Fruit fly (Drosophila melanogaster): ENCODE data around the gene eIF4E7.

Gene eIF4E7

DNA sequence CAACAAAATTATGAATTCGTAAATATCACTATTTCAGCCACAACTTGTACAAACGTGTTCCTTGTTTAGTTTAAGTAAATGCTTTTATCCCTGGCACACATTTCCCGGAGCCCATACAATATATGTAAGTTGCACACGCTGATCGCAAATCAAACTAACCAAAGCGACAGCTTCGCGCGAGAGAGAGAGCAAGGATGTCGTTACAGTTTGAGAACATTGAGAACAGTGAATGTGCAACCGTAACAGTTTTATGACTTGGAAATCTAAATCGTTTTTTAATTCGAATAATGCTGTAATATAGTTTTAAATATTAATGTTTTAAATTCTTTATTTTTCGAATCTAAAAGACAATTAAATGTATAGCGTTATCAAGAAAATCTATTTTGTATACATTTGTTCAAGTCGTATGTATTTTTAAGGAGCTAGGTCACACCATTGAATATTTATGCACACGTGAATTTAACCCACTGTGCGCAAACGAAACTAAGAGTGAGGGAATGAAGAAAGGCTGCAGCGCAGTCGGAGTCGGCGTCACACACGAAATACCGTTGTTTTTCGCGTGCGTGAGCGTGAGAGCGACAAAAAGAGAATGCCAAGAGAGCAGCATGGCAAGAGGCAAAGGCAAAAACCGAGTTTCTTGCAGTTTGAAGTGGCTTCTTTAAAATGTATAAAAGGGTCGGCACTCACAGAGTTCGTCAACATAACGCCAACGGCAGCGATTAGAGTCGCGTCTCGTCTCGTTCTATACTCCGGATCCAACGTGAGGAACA, 47.2 kb upstream of the eIF4E7 start, which contains the start of gene CG11382 (continued):
- no peak for TF ChIP-seq CG11902 (GFP tag; optimal IDR thresholded peaks at IDR 0.05)
- TF ChIP-seq topi (GFP tag; optimal IDR thresholded peaks at IDR 0.05) = peak; percentile 28
- TF ChIP-seq CG3032 (tag; optimal IDR thresholded peaks at IDR 0.05) = no peak
- TF ChIP-seq achi (GFP tag; optimal IDR thresholded peaks at IDR 0.05) = no peak
- no peak for TF ChIP-seq CG11294 (GFP tag; IDR thresholded peaks at IDR 0.05)
- no peak for TF ChIP-seq Hr39 (GFP tag; optimal IDR thresholded peaks at IDR 0.05)
- TF ChIP-seq CG3919 (GFP tag; optimal IDR thresholded peaks at IDR 0.05) = peak; percentile 20
- no peak for TF ChIP-seq ss (GFP tag; optimal IDR thresholded peaks at IDR 0.05)
- TF ChIP-seq cyc (GFP tag; optimal IDR thresholded peaks at IDR 0.05) = peak; percentile 7
- TF ChIP-seq Met (GFP tag; optimal IDR thresholded peaks at IDR 0.05) = peak; percentile 39
- TF ChIP-seq lz (GFP tag; optimal IDR thresholded peaks at IDR 0.05) = no peak
- TF ChIP-seq CG4318 (GFP tag; optimal IDR thresholded peaks at IDR 0.05) = no peak
- TF ChIP-seq CG6808 (GFP tag; optimal IDR thresholded peaks at IDR 0.05) = no peak
- TF ChIP-seq CG6792 (GFP tag; optimal IDR thresholded peaks at IDR 0.05) = no peak
- TF ChIP-seq salr (GFP tag; optimal IDR thresholded peaks at IDR 0.05) = no peak
- TF ChIP-seq Blimp-1 (GFP tag; optimal IDR thresholded peaks at IDR 0.05) = peak; percentile 88
- no peak for TF ChIP-seq Ets96B (tag; optimal IDR thresholded peaks at IDR 0.05)
- TF ChIP-seq net (GFP tag; optimal IDR thresholded peaks at IDR 0.05) = no peak

DNA sequence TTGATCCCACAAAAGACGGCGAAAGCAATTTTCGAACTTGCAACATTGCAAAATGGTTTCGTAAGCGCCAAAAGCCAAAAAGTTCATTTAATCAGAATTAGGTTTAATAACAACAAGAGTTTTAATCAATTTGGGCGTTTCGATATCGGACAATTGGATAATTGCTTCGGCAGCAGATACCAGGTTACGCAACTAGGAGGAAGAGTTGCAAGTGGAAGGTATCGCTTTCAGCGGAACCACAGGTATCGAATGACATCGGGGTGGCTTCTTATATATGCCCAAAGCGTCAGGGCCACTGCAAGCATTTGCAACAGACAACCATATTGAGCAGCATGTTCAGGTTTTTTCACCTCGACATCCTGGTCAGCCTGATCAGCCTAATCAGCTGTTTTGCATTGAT, 44.2 kb upstream of the eIF4E7 start, which contains the start of gene CG14624:
CG14624 (plus strand) TSS at position 301 of the 400 bp plus-strand sequence.
- TF ChIP-seq Ets21C (GFP tag; optimal IDR thresholded peaks at IDR 0.05) (no peak), CG6163 (GFP tag; IDR thresholded peaks at IDR 0.05) (no peak), CG6808 (GFP tag; optimal IDR thresholded peaks at IDR 0.05) (no peak), CG3032 (tag; optimal IDR thresholded peaks at IDR 0.05) (no peak), CG8632 (GFP tag; optimal IDR thresholded peaks at IDR 0.05) (no peak), net (GFP tag; optimal IDR thresholded peaks at IDR 0.05) (no peak), Hr4 (GFP tag; optimal IDR thresholded peaks at IDR 0.05) (no peak), CG31627 (GFP tag; optimal IDR thresholded peaks at IDR 0.05) (no peak), Gug (GFP tag; IDR thresholded peaks at IDR 0.05) (no peak), fd59A (GFP tag; optimal IDR thresholded peaks at IDR 0.05) (no peak), Ets96B (tag; optimal IDR thresholded peaks at IDR 0.05) (no peak), CG8119 (GFP tag; IDR thresholded peaks at IDR 0.05) (no peak), CG10669 (GFP tag; optimal IDR thresholded peaks at IDR 0.05) (no peak), Blimp-1 (GFP tag; optimal IDR thresholded peaks at IDR 0.05) (no peak)

DNA sequence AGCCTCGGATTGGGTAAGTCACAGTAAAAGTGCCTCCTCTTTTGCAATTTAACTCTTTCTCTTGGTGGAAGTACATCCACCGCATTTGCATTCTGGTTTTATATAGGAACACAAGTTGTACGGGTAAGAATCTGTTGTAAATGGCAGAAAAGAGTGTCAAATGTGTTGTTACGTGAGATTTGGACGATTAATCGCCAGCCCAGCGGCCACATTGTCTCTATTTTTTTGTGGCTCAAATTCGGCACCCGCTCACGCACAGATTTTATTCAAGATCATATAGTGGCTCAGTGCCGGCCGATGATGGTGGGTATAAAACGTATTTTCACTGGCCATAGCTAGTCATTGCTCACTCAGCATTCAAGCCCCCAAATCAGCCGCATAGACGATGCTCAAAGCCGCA, 41.3 kb upstream of the eIF4E7 start, which contains the start of gene CG11381:
CG11381 (plus strand) TSS at position 301 of the 400 bp plus-strand sequence.
- no peak for TF ChIP-seq Sox15 (GFP tag; optimal IDR thresholded peaks at IDR 0.05)
- TF ChIP-seq CG6792 (GFP tag; optimal IDR thresholded peaks at IDR 0.05) = no peak
- no peak for TF ChIP-seq dsx (GFP tag; optimal IDR thresholded peaks at IDR 0.05; ENCODE audit: poor library complexity, severe bottlenecking)
- no peak for TF ChIP-seq vri (GFP tag; optimal IDR thresholded peaks at IDR 0.05)
- no peak for TF ChIP-seq Ets21C (GFP tag; optimal IDR thresholded peaks at IDR 0.05)
- no peak for TF ChIP-seq achi (GFP tag; optimal IDR thresholded peaks at IDR 0.05)
- no peak for TF ChIP-seq CG8119 (GFP tag; IDR thresholded peaks at IDR 0.05)
- no peak for TF ChIP-seq CG4318 (GFP tag; optimal IDR thresholded peaks at IDR 0.05)
- no peak for TF ChIP-seq CG11762 (GFP tag; optimal IDR thresholded peaks at IDR 0.05; ENCODE audit: insufficient read depth)
- no peak for TF ChIP-seq CG6854 (GFP tag; optimal IDR thresholded peaks at IDR 0.05)
- no peak for TF ChIP-seq Hr39 (GFP tag; optimal IDR thresholded peaks at IDR 0.05)
- TF ChIP-seq Blimp-1 (GFP tag; optimal IDR thresholded peaks at IDR 0.05) = no peak

- TF ChIP-seq CG6276 (GFP tag; optimal IDR thresholded peaks at IDR 0.05) = no peak
- TF ChIP-seq CG9139 (GFP tag; optimal IDR thresholded peaks at IDR 0.05) = no peak
- no peak for TF ChIP-seq CG34406 (GFP tag; optimal IDR thresholded peaks at IDR 0.05)
- TF ChIP-seq Ets96B (tag; optimal IDR thresholded peaks at IDR 0.05) = no peak
- TF ChIP-seq CG8319 (GFP tag; optimal IDR thresholded peaks at IDR 0.05) = no peak
- no peak for TF ChIP-seq CG10631 (GFP tag; optimal IDR thresholded peaks at IDR 0.05)
- no peak for TF ChIP-seq Sox15 (GFP tag; optimal IDR thresholded peaks at IDR 0.05)
- TF ChIP-seq svp (GFP tag) = no peak
- no peak for TF ChIP-seq Lpt (GFP tag; optimal IDR thresholded peaks at IDR 0.05)
- no peak for TF ChIP-seq Gug (GFP tag; IDR thresholded peaks at IDR 0.05)
- TF ChIP-seq Eip75B (GFP tag; optimal IDR thresholded peaks at IDR 0.05) = no peak
- TF ChIP-seq CG6792 (GFP tag; optimal IDR thresholded peaks at IDR 0.05) = no peak
- TF ChIP-seq Sox102F (GFP tag; optimal IDR thresholded peaks at IDR 0.05) = no peak
Observed at dm6 chrX:1199246-1199645, 37.1 kb upstream of the eIF4E7 start, which contains the start of gene CG14625. Gene CG14625, plus strand, starts transcription at chrX:1199546.
